Worm (Caenorhabditis elegans) whole organism, L4/young adult: ENCODE data around the gene ref-2.

Experiments used
- W03F9.2 ChIP-seq: fragments of 150-350 bp; optimal IDR thresholded peaks from 2 replicates; lab custom pipeline; 2014; ENCODE audit warnings: missing biosample characterization, missing genetic modification characterization
- dao-5 ChIP-seq: sonication (generic microtip); optimal IDR thresholded peaks from 2 replicates; lab custom pipeline; 2016; ENCODE audit warnings: missing genotype, missing genetic modification characterization, moderate library complexity, missing compliant biosample characterization
- him-1 ChIP-seq: sonication (generic microtip); optimal IDR thresholded peaks from 2 replicates; lab custom pipeline; 2016; ENCODE audit warnings: missing genotype, missing genetic modification reagents, missing genetic modification characterization, missing compliant biosample characterization

ce11 chrX:7793377-7794041, 49.5 kb downstream of the ref-2 start, which contains the start of gene ZK154.6:
- TF ChIP-seq W03F9.2 (tag; lab: Kevin White, UChicago) (no peak), dao-5 (tag; lab: Kevin White, UChicago) (no peak), him-1 (tag; lab: Kevin White, UChicago) (no peak)
